Fruit fly (Drosophila melanogaster) whole organism, embryonic: ENCODE results near the gene Rok.
A peak's percentile ranks its signal among the peaks of the same experiment; 100 is the strongest.

Experiments used
- ATbp ChIP-seq: fragments of 200-800 bp; sonication (Bioruptor generic); optimal IDR thresholded peaks from 2 replicates; lab custom pipeline; 2017; ENCODE audit warnings: missing biosample characterization, mild to moderate bottlenecking, missing genetic modification characterization, missing genetic modification reagents
- Antp ChIP-seq: fragments of 200-800 bp; sonication (Bioruptor generic); optimal IDR thresholded peaks from 3 replicates; lab custom pipeline; 2016; ENCODE audit warnings: missing biosample characterization, missing genetic modification characterization
- Atf6 ChIP-seq: fragments of 200-800 bp; sonication (Bioruptor generic); IDR thresholded peaks from 2 replicates; pipeline ENCODE4 v1.3.6; 2022; ENCODE audit warnings: missing biosample characterization, missing genetic modification characterization
- Bgb ChIP-seq: fragments of 200-800 bp; sonication (Bioruptor generic); IDR thresholded peaks from 2 replicates; pipeline ENCODE4 v1.3.6; 2022; ENCODE audit warnings: missing biosample characterization, missing genetic modification characterization; ENCODE audit not compliant: partially characterized antibody
- CG10321 ChIP-seq: fragments of 200-800 bp; sonication (Bioruptor generic); IDR thresholded peaks from 2 replicates; pipeline ENCODE4 v1.3.6; 2022; ENCODE audit warnings: missing biosample characterization, missing genetic modification characterization
- CG12071 ChIP-seq: fragments of 200-800 bp; sonication (Bioruptor generic); optimal IDR thresholded peaks from 3 replicates; lab custom pipeline; 2018; ENCODE audit warnings: missing biosample characterization, mild to moderate bottlenecking, missing genetic modification characterization
- CG12659 ChIP-seq: fragments of 200-800 bp; sonication (Bioruptor generic); optimal IDR thresholded peaks from 3 replicates; lab custom pipeline; 2017; ENCODE audit warnings: mild to moderate bottlenecking, missing biosample characterization, missing genetic modification reagents, missing genetic modification characterization
- CG13624 ChIP-seq: fragments of 200-800 bp; sonication (Bioruptor generic); optimal IDR thresholded peaks from 2 replicates; lab custom pipeline; 2016; ENCODE audit warnings: missing biosample characterization, missing genetic modification characterization
- CG14014 ChIP-seq: fragments of 200-800 bp; sonication (Bioruptor generic); IDR thresholded peaks from 2 replicates; pipeline ENCODE4 v1.3.6; 2022; ENCODE audit warnings: missing biosample characterization, missing genetic modification characterization
- CG14860 ChIP-seq: fragments of 200-800 bp; sonication (Bioruptor generic); IDR thresholded peaks from 3 replicates; pipeline ENCODE4 v1.3.6; 2022; ENCODE audit warnings: missing biosample characterization, missing genetic modification characterization; ENCODE audit not compliant: partially characterized antibody
- CG17829 ChIP-seq: fragments of 200-800 bp; optimal IDR thresholded peaks from 2 replicates; lab custom pipeline; 2019; ENCODE audit warnings: missing biosample characterization, mild to moderate bottlenecking, missing genetic modification characterization, moderate library complexity
- CG30431 ChIP-seq: fragments of 200-800 bp; sonication (Bioruptor generic); optimal IDR thresholded peaks from 2 replicates; lab custom pipeline; 2017; ENCODE audit warnings: missing biosample characterization, missing genetic modification characterization
- CG3281 ChIP-seq: fragments of 200-800 bp; sonication (Bioruptor generic); optimal IDR thresholded peaks from 3 replicates; lab custom pipeline; 2017; ENCODE audit warnings: missing biosample characterization, mild to moderate bottlenecking, missing genetic modification characterization
- CG34224 ChIP-seq: fragments of 200-800 bp; sonication (Bioruptor generic); IDR thresholded peaks from 3 replicates; pipeline ENCODE4 v1.3.6; 2022; ENCODE audit warnings: missing biosample characterization, missing genetic modification characterization; ENCODE audit not compliant: partially characterized antibody
- CG3838 ChIP-seq: fragments of 200-800 bp; sonication (Bioruptor generic); optimal IDR thresholded peaks from 3 replicates; lab custom pipeline; 2016; ENCODE audit warnings: missing biosample characterization, missing genetic modification characterization
- CG4282 ChIP-seq: fragments of 200-800 bp; sonication (Bioruptor generic); optimal IDR thresholded peaks from 2 replicates; lab custom pipeline; 2016; ENCODE audit warnings: missing biosample characterization, missing genetic modification characterization
- CG4360 ChIP-seq: fragments of 200-800 bp; sonication (Bioruptor generic); IDR thresholded peaks from 2 replicates; pipeline ENCODE4 v1.3.6; 2022; ENCODE audit warnings: missing biosample characterization, missing genetic modification characterization
- CG4404 ChIP-seq: fragments of 200-800 bp; sonication (Bioruptor generic); IDR thresholded peaks from 2 replicates; pipeline ENCODE4 v1.3.6; 2022; ENCODE audit warnings: missing biosample characterization, missing genetic modification characterization
- CG6765 ChIP-seq: fragments of 200-800 bp; sonication (Bioruptor generic); optimal IDR thresholded peaks from 3 replicates; lab custom pipeline; 2017; ENCODE audit warnings: missing biosample characterization, mild to moderate bottlenecking, missing genetic modification characterization
- CG7963 ChIP-seq: fragments of 200-800 bp; sonication (Bioruptor generic); IDR thresholded peaks from 3 replicates; pipeline ENCODE4 v1.3.6; 2022; ENCODE audit warnings: missing biosample characterization, missing genetic modification characterization; ENCODE audit not compliant: partially characterized antibody
- CG9437 ChIP-seq: fragments of 200-800 bp; sonication (Bioruptor generic); optimal IDR thresholded peaks from 2 replicates; lab custom pipeline; 2018; ENCODE audit warnings: missing biosample characterization, mild to moderate bottlenecking, missing genetic modification characterization
- Camta ChIP-seq: fragments of 200-800 bp; sonication (Bioruptor generic); optimal IDR thresholded peaks from 2 replicates; lab custom pipeline; 2016; ENCODE audit warnings: missing biosample characterization, missing genetic modification characterization
- CoRest ChIP-seq: fragments of 200-800 bp; sonication (Bioruptor generic); optimal IDR thresholded peaks from 3 replicates; lab custom pipeline; 2018; ENCODE audit warnings: missing biosample characterization, mild to moderate bottlenecking, missing genetic modification characterization, moderate library complexity
- D19A ChIP-seq: fragments of 200-800 bp; optimal IDR thresholded peaks from 3 replicates; lab custom pipeline; 2019; ENCODE audit warnings: missing biosample characterization, mild to moderate bottlenecking, missing genetic modification characterization, moderate library complexity
- Dip3 ChIP-seq: fragments of 200-800 bp; sonication (Bioruptor generic); optimal IDR thresholded peaks from 3 replicates; lab custom pipeline; 2016; ENCODE audit warnings: missing biosample characterization, missing genetic modification characterization
- Dref ChIP-seq: fragments of 200-800 bp; sonication (Bioruptor generic); IDR thresholded peaks from 2 replicates; pipeline ENCODE4 v1.3.6; 2022; ENCODE audit warnings: missing biosample characterization, missing genetic modification characterization
- E2f2 ChIP-seq: fragments of 200-800 bp; sonication (Bioruptor generic); IDR thresholded peaks from 2 replicates; pipeline ENCODE4 v1.3.6; 2022; ENCODE audit warnings: missing biosample characterization, missing genetic modification characterization
- HmgD ChIP-seq: fragments of 200-800 bp; sonication (Bioruptor generic); optimal IDR thresholded peaks from 3 replicates; lab custom pipeline; 2016; ENCODE audit warnings: missing biosample characterization, missing genetic modification characterization
- Jarid2 ChIP-seq: fragments of 200-800 bp; sonication (Bioruptor generic); optimal IDR thresholded peaks from 3 replicates; lab custom pipeline; 2017; ENCODE audit warnings: mild to moderate bottlenecking, missing biosample characterization, missing genetic modification reagents, missing genetic modification characterization
- Max ChIP-seq: fragments of 200-800 bp; sonication (Bioruptor generic); optimal IDR thresholded peaks from 2 replicates; lab custom pipeline; 2016; ENCODE audit warnings: missing biosample characterization, mild to moderate bottlenecking, missing genetic modification characterization
- Nf-YC ChIP-seq: fragments of 200-800 bp; optimal IDR thresholded peaks from 3 replicates; lab custom pipeline; 2019; ENCODE audit warnings: missing biosample characterization, mild to moderate bottlenecking, missing genetic modification characterization, moderate library complexity
- Oaz ChIP-seq: fragments of 200-800 bp; sonication (Bioruptor generic); IDR thresholded peaks from 2 replicates; pipeline ENCODE4 v1.3.6; 2022; ENCODE audit warnings: missing biosample characterization, missing genetic modification characterization
- Opbp ChIP-seq: fragments of 200-800 bp; sonication (Bioruptor generic); IDR thresholded peaks from 3 replicates; pipeline ENCODE4 v1.3.6; 2022; ENCODE audit warnings: missing biosample characterization, missing genetic modification characterization; ENCODE audit not compliant: partially characterized antibody
- Sox100B ChIP-seq: fragments of 200-800 bp; sonication (Bioruptor generic); optimal IDR thresholded peaks from 3 replicates; lab custom pipeline; 2018; ENCODE audit warnings: missing biosample characterization, mild to moderate bottlenecking, missing genetic modification characterization
- Vsx1 ChIP-seq: fragments of 200-800 bp; sonication (Bioruptor generic); optimal IDR thresholded peaks from 2 replicates; lab custom pipeline; 2017; ENCODE audit warnings: missing biosample characterization, mild to moderate bottlenecking, missing genetic modification characterization, missing genetic modification reagents
- amos ChIP-seq: fragments of 200-800 bp; sonication (Bioruptor generic); IDR thresholded peaks from 2 replicates; pipeline ENCODE4 v1.3.6; 2022; ENCODE audit warnings: missing biosample characterization, missing genetic modification characterization; ENCODE audit not compliant: partially characterized antibody
- bab2 ChIP-seq: fragments of 200-800 bp; sonication (Bioruptor generic); optimal IDR thresholded peaks from 2 replicates; lab custom pipeline; 2016; ENCODE audit warnings: missing biosample characterization, missing genetic modification characterization
- bigmax ChIP-seq: fragments of 200-800 bp; sonication (Bioruptor generic); optimal IDR thresholded peaks from 2 replicates; lab custom pipeline; 2018; ENCODE audit warnings: missing biosample characterization, mild to moderate bottlenecking, missing genetic modification characterization
- crc ChIP-seq: fragments of 200-800 bp; sonication (Bioruptor generic); optimal IDR thresholded peaks from 2 replicates; lab custom pipeline; 2016; ENCODE audit warnings: missing biosample characterization, missing genetic modification characterization
- eve ChIP-seq, 2 experiments: fragments of >200 bp; optimal IDR thresholded peaks; 2 replicates each; lab custom pipeline; 2017; ENCODE audit warnings: missing biosample characterization in 2 of 2, missing genetic modification characterization in 2 of 2
- exex ChIP-seq: fragments of 200-800 bp; sonication (Bioruptor generic); optimal IDR thresholded peaks from 4 replicates; lab custom pipeline; 2018; ENCODE audit warnings: missing biosample characterization, mild to moderate bottlenecking, missing genetic modification characterization, moderate library complexity
- gfzf ChIP-seq: fragments of 200-800 bp; sonication (Bioruptor generic); optimal IDR thresholded peaks from 2 replicates; lab custom pipeline; 2016; ENCODE audit warnings: missing biosample characterization, mild to moderate bottlenecking, missing genetic modification characterization, moderate library complexity
- her ChIP-seq: fragments of 200-800 bp; sonication (Bioruptor generic); optimal IDR thresholded peaks from 2 replicates; lab custom pipeline; 2016; ENCODE audit warnings: missing biosample characterization, missing genetic modification characterization
- insv ChIP-seq, 2 experiments: fragments of 200-800 bp; sonication (Bioruptor generic); optimal IDR thresholded peaks; 3 replicates each; lab custom pipeline; 2016 to 2018; ENCODE audit warnings: missing biosample characterization in 2 of 2, missing genetic modification characterization in 2 of 2
- kah ChIP-seq: fragments of 200-800 bp; sonication (Bioruptor generic); optimal IDR thresholded peaks from 2 replicates; lab custom pipeline; 2018; ENCODE audit warnings: missing biosample characterization, mild to moderate bottlenecking, missing genetic modification characterization
- kni ChIP-seq: fragments of 200-800 bp; sonication (Bioruptor generic); optimal IDR thresholded peaks from 3 replicates; lab custom pipeline; 2017; ENCODE audit warnings: mild to moderate bottlenecking, missing biosample characterization, missing genetic modification reagents, missing genetic modification characterization
- run ChIP-seq: fragments of 200-800 bp; sonication (Bioruptor generic); optimal IDR thresholded peaks from 3 replicates; lab custom pipeline; 2018; ENCODE audit warnings: missing biosample characterization, mild to moderate bottlenecking, missing genetic modification characterization
- sisA ChIP-seq: fragments of 200-800 bp; sonication (Bioruptor generic); IDR thresholded peaks from 2 replicates; pipeline ENCODE4 v1.3.6; 2022; ENCODE audit warnings: missing biosample characterization, missing genetic modification characterization
- tgo ChIP-seq: fragments of 200-800 bp; sonication (Bioruptor generic); IDR thresholded peaks from 3 replicates; pipeline ENCODE4 v1.3.6; 2022; ENCODE audit warnings: missing biosample characterization, missing genetic modification characterization
- tx ChIP-seq: fragments of 200-800 bp; sonication (Bioruptor generic); optimal IDR thresholded peaks from 2 replicates; lab custom pipeline; 2016; ENCODE audit warnings: missing biosample characterization, missing genetic modification characterization
- wdn ChIP-seq: fragments of 200-800 bp; sonication (Bioruptor generic); IDR thresholded peaks from 2 replicates; pipeline ENCODE4 v1.3.6; 2022; ENCODE audit warnings: missing biosample characterization, missing genetic modification characterization

Rok gene

dm6 chrX:16593418-16593817, 43.8 kb downstream of the Rok start, which contains the start of the genes SMC3 and Ubc7 (continued):
- TF ChIP-seq tgo (GFP tag; lab: Robert Waterston, UW) = no peak
- no peak for TF ChIP-seq CG12071 (GFP tag; lab: Kevin White, UChicago)
- TF ChIP-seq CG4282 = no peak
- no peak for TF ChIP-seq CG6765 (GFP tag; lab: Kevin White, UChicago)
- no peak for TF ChIP-seq CG30431 (GFP tag; lab: Kevin White, UChicago)
- peak; percentile 82 for TF ChIP-seq amos
- TF ChIP-seq CG14860 = peak; percentile 98
- TF ChIP-seq CG7963 (GFP tag; lab: Robert Waterston, UW) = peak; percentile 86
- TF ChIP-seq Vsx1 (GFP tag; lab: Kevin White, UChicago) = no peak
- no peak for TF ChIP-seq bab2 (GFP tag; lab: Kevin White, UChicago)
- TF ChIP-seq eve (GFP tag; optimal IDR thresholded peaks at IDR 0.05; lab: Kevin White, UChicago) = no peak
- TF ChIP-seq Dref (GFP tag; lab: Robert Waterston, UW) = peak; percentile 78
- TF ChIP-seq CG3281 (GFP tag; lab: Kevin White, UChicago) = no peak
- no peak for TF ChIP-seq CG13624
- TF ChIP-seq crc = no peak
- TF ChIP-seq CG4360 (GFP tag; lab: Robert Waterston, UW) = peak; percentile 70
- TF ChIP-seq bigmax (GFP tag; lab: Kevin White, UChicago) = no peak
- TF ChIP-seq ATbp = no peak
- no peak for TF ChIP-seq Oaz
- no peak for TF ChIP-seq CG14014 (GFP tag; lab: Robert Waterston, UW)
- TF ChIP-seq run (tag; lab: Kevin White, UChicago) = no peak
- peak; percentile 14 for TF ChIP-seq CG9437 (GFP tag; lab: Kevin White, UChicago)
- TF ChIP-seq her (GFP tag; lab: Kevin White, UChicago) = no peak
- peak; percentile 88 for TF ChIP-seq Bgb (GFP tag; lab: Robert Waterston, UW)
- no peak for TF ChIP-seq Camta (GFP tag; lab: Kevin White, UChicago)
- no peak for TF ChIP-seq Antp (GFP tag; lab: Kevin White, UChicago)
- peak; percentile 29; the same call in 1 of the 2 replicates for TF ChIP-seq E2f2 (GFP tag; lab: Robert Waterston, UW)
- no peak for TF ChIP-seq exex (tag; lab: Kevin White, UChicago)
- TF ChIP-seq insv (GFP tag; optimal IDR thresholded peaks at IDR 0.05; lab: Kevin White, UChicago) = no peak
- no peak for TF ChIP-seq Dip3
- TF ChIP-seq kni (GFP tag; lab: Kevin White, UChicago) = no peak
- peak; percentile 95 for TF ChIP-seq CG34224 (GFP tag; lab: Robert Waterston, UW)
- no peak for TF ChIP-seq wdn (GFP tag; lab: Robert Waterston, UW)
- no peak for TF ChIP-seq Sox100B (GFP tag; lab: Kevin White, UChicago)
- no peak for TF ChIP-seq CG10321 (GFP tag; lab: Robert Waterston, UW)
- TF ChIP-seq CG3838 (GFP tag; lab: Kevin White, UChicago) = no peak
- TF ChIP-seq gfzf (GFP tag; lab: Kevin White, UChicago) = no peak
- TF ChIP-seq D19A (tag; lab: Kevin White, UChicago) = no peak
- TF ChIP-seq tx (GFP tag; lab: Kevin White, UChicago) = no peak
- no peak for TF ChIP-seq Jarid2 (GFP tag; lab: Kevin White, UChicago)
- TF ChIP-seq CG4404 = no peak
- peak; percentile 69; the same call in 1 of the 3 replicates for TF ChIP-seq Opbp (GFP tag; lab: Robert Waterston, UW)
- TF ChIP-seq CG17829 = no peak
- TF ChIP-seq Max (GFP tag; lab: Kevin White, UChicago) = no peak
- TF ChIP-seq HmgD (GFP tag; lab: Kevin White, UChicago) = no peak
- TF ChIP-seq sisA (GFP tag; lab: Robert Waterston, UW) = no peak
- TF ChIP-seq kah (GFP tag; lab: Kevin White, UChicago) = no peak
- peak; percentile 11 for TF ChIP-seq CoRest
- peak; percentile 6 for TF ChIP-seq Nf-YC (tag; lab: Kevin White, UChicago)
- peak; percentile 44 for TF ChIP-seq CG12659 (GFP tag; lab: Kevin White, UChicago)
- TF ChIP-seq Atf6 (GFP tag; lab: Robert Waterston, UW) = no peak
